Fruit fly (Drosophila melanogaster) whole organism, embryonic: Measurements from ENCODE around the gene CG14598.

ENCODE experiments used
- Asciz ChIP-seq: fragments of 200-800 bp; sonication (Bioruptor generic); optimal IDR thresholded peaks from 2 replicates; lab custom pipeline; 2017; ENCODE audit warnings: missing biosample characterization, mild to moderate bottlenecking, missing genetic modification characterization, missing genetic modification reagents
- CG10147 ChIP-seq: fragments of 200-800 bp; sonication (Bioruptor generic); optimal IDR thresholded peaks from 2 replicates; lab custom pipeline; 2019; ENCODE audit warnings: missing biosample characterization, mild to moderate bottlenecking, missing genetic modification characterization, moderate library complexity
- CG1024 ChIP-seq: fragments of 200-800 bp; sonication (Bioruptor generic); IDR thresholded peaks from 2 replicates; pipeline ENCODE4 v1.3.6; 2022; ENCODE audit warnings: missing biosample characterization, missing genetic modification characterization
- CG10431 ChIP-seq: fragments of 200-800 bp; sonication (Bioruptor generic); optimal IDR thresholded peaks from 3 replicates; lab custom pipeline; 2018; ENCODE audit warnings: missing biosample characterization, mild to moderate bottlenecking, missing genetic modification characterization
- CG10543 ChIP-seq: fragments of 200-800 bp; sonication (Bioruptor generic); optimal IDR thresholded peaks from 3 replicates; lab custom pipeline; 2017; ENCODE audit warnings: missing biosample characterization, mild to moderate bottlenecking, missing genetic modification characterization, moderate library complexity
- CG10959 ChIP-seq: fragments of 200-800 bp; sonication (Bioruptor generic); IDR thresholded peaks from 2 replicates; pipeline ENCODE4 v1.3.6; 2022; ENCODE audit warnings: missing biosample characterization, missing genetic modification characterization
- CG11085 ChIP-seq: fragments of 200-800 bp; sonication (Bioruptor generic); IDR thresholded peaks from 2 replicates; pipeline ENCODE4 v1.3.6; 2022; ENCODE audit warnings: missing biosample characterization, missing genetic modification characterization
- CG12942 ChIP-seq: fragments of 200-800 bp; sonication (Bioruptor generic); optimal IDR thresholded peaks from 3 replicates; lab custom pipeline; 2016; ENCODE audit warnings: missing biosample characterization, missing genetic modification characterization
- CG13624 ChIP-seq: fragments of 200-800 bp; sonication (Bioruptor generic); optimal IDR thresholded peaks from 2 replicates; lab custom pipeline; 2016; ENCODE audit warnings: missing biosample characterization, missing genetic modification characterization
- CG14014 ChIP-seq: fragments of 200-800 bp; sonication (Bioruptor generic); IDR thresholded peaks from 2 replicates; pipeline ENCODE4 v1.3.6; 2022; ENCODE audit warnings: missing biosample characterization, missing genetic modification characterization
- CG1529 ChIP-seq: fragments of 200-800 bp; sonication (Bioruptor generic); optimal IDR thresholded peaks from 3 replicates; lab custom pipeline; 2018; ENCODE audit warnings: missing biosample characterization, missing genetic modification characterization
- CG17328 ChIP-seq: fragments of 200-800 bp; sonication (Bioruptor generic); IDR thresholded peaks from 2 replicates; pipeline ENCODE4 v1.3.6; 2022; ENCODE audit warnings: missing biosample characterization, missing genetic modification characterization
- CG2116 ChIP-seq: fragments of 200-800 bp; sonication (Bioruptor generic); optimal IDR thresholded peaks from 3 replicates; lab custom pipeline; 2018; ENCODE audit warnings: missing biosample characterization, mild to moderate bottlenecking, missing genetic modification characterization
- CG4424 ChIP-seq: fragments of 200-800 bp; sonication (Bioruptor generic); optimal IDR thresholded peaks from 3 replicates; lab custom pipeline; 2016; ENCODE audit warnings: missing biosample characterization, missing genetic modification characterization
- CG4617 ChIP-seq: fragments of 200-800 bp; sonication (Bioruptor generic); optimal IDR thresholded peaks from 3 replicates; lab custom pipeline; 2016; ENCODE audit warnings: missing biosample characterization, missing genetic modification characterization, borderline replicate concordance
- CG4854 ChIP-seq: fragments of 200-800 bp; sonication (Bioruptor generic); optimal IDR thresholded peaks from 2 replicates; lab custom pipeline; 2016; ENCODE audit warnings: missing biosample characterization, missing genetic modification characterization, inconsistent platforms
- CG7745 ChIP-seq: fragments of 200-800 bp; sonication (Bioruptor generic); optimal IDR thresholded peaks from 2 replicates; lab custom pipeline; 2018; ENCODE audit warnings: missing biosample characterization, mild to moderate bottlenecking, missing genetic modification characterization, moderate library complexity
- CG8089 ChIP-seq: fragments of 200-800 bp; sonication (Bioruptor generic); optimal IDR thresholded peaks from 3 replicates; lab custom pipeline; 2016; ENCODE audit warnings: missing biosample characterization, missing genetic modification characterization
- CG9609 ChIP-seq: fragments of 200-800 bp; sonication (Bioruptor generic); optimal IDR thresholded peaks from 3 replicates; lab custom pipeline; 2016; ENCODE audit warnings: missing biosample characterization, missing genetic modification characterization
- CHES-1-like ChIP-seq: fragments of 200-800 bp; sonication (Bioruptor generic); optimal IDR thresholded peaks from 2 replicates; lab custom pipeline; 2016; ENCODE audit warnings: missing biosample characterization, missing genetic modification characterization
- Camta ChIP-seq: fragments of 200-800 bp; sonication (Bioruptor generic); optimal IDR thresholded peaks from 2 replicates; lab custom pipeline; 2016; ENCODE audit warnings: missing biosample characterization, missing genetic modification characterization
- Dbx ChIP-seq: fragments of 200-800 bp; sonication (Bioruptor generic); IDR thresholded peaks from 3 replicates; pipeline ENCODE4 v1.3.6; 2022; ENCODE audit warnings: missing biosample characterization, missing genetic modification characterization
- Hand ChIP-seq: fragments of 200-800 bp; sonication (Bioruptor generic); optimal IDR thresholded peaks from 2 replicates; lab custom pipeline; 2017; ENCODE audit warnings: mild to moderate bottlenecking, missing biosample characterization, missing genetic modification reagents, missing genetic modification characterization
- Hsf ChIP-seq: fragments of 200-800 bp; sonication (Bioruptor generic); optimal IDR thresholded peaks from 3 replicates; lab custom pipeline; 2016; ENCODE audit warnings: missing biosample characterization, missing genetic modification characterization
- Mad ChIP-seq: fragments of 200-800 bp; sonication (Bioruptor generic); optimal IDR thresholded peaks from 2 replicates; lab custom pipeline; 2016; ENCODE audit warnings: missing biosample characterization, missing genetic modification characterization
- Mes4 ChIP-seq: fragments of 200-800 bp; sonication (Bioruptor generic); optimal IDR thresholded peaks from 2 replicates; lab custom pipeline; 2016; ENCODE audit warnings: missing biosample characterization, missing genetic modification characterization
- TFAM ChIP-seq: fragments of 200-800 bp; sonication (Bioruptor generic); optimal IDR thresholded peaks from 2 replicates; lab custom pipeline; 2017; ENCODE audit warnings: missing biosample characterization, missing genetic modification characterization, inconsistent platforms
- corto ChIP-seq: fragments of 200-800 bp; sonication (Bioruptor generic); optimal IDR thresholded peaks from 2 replicates; lab custom pipeline; 2016; ENCODE audit warnings: missing biosample characterization, mild to moderate bottlenecking, missing genetic modification characterization, moderate library complexity
- da ChIP-seq: fragments of 200-800 bp; sonication (Bioruptor generic); optimal IDR thresholded peaks from 2 replicates; lab custom pipeline; 2016; ENCODE audit warnings: missing biosample characterization, missing genetic modification characterization
- eyg ChIP-seq: fragments of 200-800 bp; sonication (Bioruptor generic); optimal IDR thresholded peaks from 3 replicates; lab custom pipeline; 2016; ENCODE audit warnings: missing biosample characterization, missing genetic modification characterization
- fd102C ChIP-seq: fragments of 200-800 bp; sonication (Bioruptor generic); optimal IDR thresholded peaks from 2 replicates; lab custom pipeline; 2018; ENCODE audit warnings: missing biosample characterization, mild to moderate bottlenecking, missing genetic modification characterization, moderate library complexity
- fd3F ChIP-seq: fragments of 200-800 bp; sonication (Bioruptor generic); optimal IDR thresholded peaks from 2 replicates; lab custom pipeline; 2018; ENCODE audit warnings: missing biosample characterization, mild to moderate bottlenecking, missing genetic modification characterization, moderate library complexity
- gem ChIP-seq: fragments of 200-800 bp; sonication (Bioruptor generic); optimal IDR thresholded peaks from 2 replicates; lab custom pipeline; 2019; ENCODE audit warnings: missing biosample characterization, mild to moderate bottlenecking, missing genetic modification characterization, moderate library complexity
- gfzf ChIP-seq: fragments of 200-800 bp; sonication (Bioruptor generic); optimal IDR thresholded peaks from 2 replicates; lab custom pipeline; 2016; ENCODE audit warnings: missing biosample characterization, mild to moderate bottlenecking, missing genetic modification characterization, moderate library complexity
- hkb ChIP-seq, 2 experiments: fragments of 200-800 bp in 1 of 2; fragments of >200 bp in 1 of 2; sonication (Bioruptor generic) in 1 of 2; IDR thresholded peaks in 1 of 2; optimal IDR thresholded peaks in 1 of 2; 2 replicates each; pipeline versions ENCODE4 v1.3.6 to Lab custom; 2017 to 2022; ENCODE audit warnings: missing biosample characterization in 1 of 2, missing genetic modification characterization in 1 of 2
- hth ChIP-seq: fragments of >200 bp; optimal IDR thresholded peaks from 2 replicates; lab custom pipeline; 2017; ENCODE audit warnings: inconsistent platforms
- knrl ChIP-seq: fragments of 200-800 bp; sonication (Bioruptor generic); IDR thresholded peaks from 3 replicates; pipeline ENCODE4 v1.3.6; 2022; ENCODE audit warnings: missing biosample characterization, missing genetic modification characterization; ENCODE audit not compliant: partially characterized antibody
- lmd ChIP-seq: fragments of 200-800 bp; sonication (Bioruptor generic); IDR thresholded peaks from 2 replicates; pipeline ENCODE4 v1.3.6; 2022; ENCODE audit warnings: missing biosample characterization, missing genetic modification characterization
- luna ChIP-seq: fragments of 200-800 bp; sonication (Bioruptor generic); optimal IDR thresholded peaks from 2 replicates; lab custom pipeline; 2016; ENCODE audit warnings: missing biosample characterization, missing genetic modification characterization
- nom ChIP-seq: fragments of 200-800 bp; sonication (Bioruptor generic); optimal IDR thresholded peaks from 2 replicates; lab custom pipeline; 2017; ENCODE audit warnings: missing biosample characterization, missing genetic modification characterization, mild to moderate bottlenecking, moderate library complexity, missing genetic modification reagents
- peb ChIP-seq: fragments of 200-800 bp; sonication (Bioruptor generic); IDR thresholded peaks from 2 replicates; pipeline ENCODE4 v1.3.6; 2022; ENCODE audit warnings: missing biosample characterization, missing genetic modification characterization
- pfk ChIP-seq: fragments of 200-800 bp; sonication (Bioruptor generic); optimal IDR thresholded peaks from 2 replicates; lab custom pipeline; 2018; ENCODE audit warnings: missing biosample characterization, mild to moderate bottlenecking, missing genetic modification characterization, moderate library complexity
- pnt ChIP-seq: fragments of 200-800 bp; sonication (Bioruptor generic); optimal IDR thresholded peaks from 3 replicates; lab custom pipeline; 2016; ENCODE audit warnings: missing biosample characterization, missing genetic modification characterization
- ranshi ChIP-seq: fragments of 200-800 bp; sonication (Bioruptor generic); IDR thresholded peaks from 2 replicates; pipeline ENCODE4 v1.3.6; 2022; ENCODE audit warnings: missing biosample characterization, missing genetic modification characterization
- ro ChIP-seq: fragments of 200-800 bp; sonication (Bioruptor generic); IDR thresholded peaks from 2 replicates; pipeline ENCODE4 v1.3.6; 2022; ENCODE audit warnings: missing biosample characterization, missing genetic modification characterization
- row ChIP-seq: fragments of 200-800 bp; sonication (Bioruptor generic); IDR thresholded peaks from 3 replicates; pipeline ENCODE4 v1.3.6; 2022; ENCODE audit warnings: missing biosample characterization, missing genetic modification characterization
- tup ChIP-seq: fragments of 200-800 bp; sonication (Bioruptor generic); optimal IDR thresholded peaks from 2 replicates; lab custom pipeline; 2016; ENCODE audit warnings: missing biosample characterization, mild to moderate bottlenecking, missing genetic modification characterization, moderate library complexity
- vfl ChIP-seq: fragments of 200-800 bp; sonication (Bioruptor generic); optimal IDR thresholded peaks from 2 replicates; lab custom pipeline; 2016; ENCODE audit warnings: missing biosample characterization, missing genetic modification characterization
- wdn ChIP-seq: fragments of 200-800 bp; sonication (Bioruptor generic); IDR thresholded peaks from 2 replicates; pipeline ENCODE4 v1.3.6; 2022; ENCODE audit warnings: missing biosample characterization, missing genetic modification characterization
- wek ChIP-seq: fragments of 200-800 bp; sonication (Bioruptor generic); optimal IDR thresholded peaks from 3 replicates; lab custom pipeline; 2018; ENCODE audit warnings: missing biosample characterization, mild to moderate bottlenecking, missing genetic modification characterization, moderate library complexity

CG14598 gene

DNA sequence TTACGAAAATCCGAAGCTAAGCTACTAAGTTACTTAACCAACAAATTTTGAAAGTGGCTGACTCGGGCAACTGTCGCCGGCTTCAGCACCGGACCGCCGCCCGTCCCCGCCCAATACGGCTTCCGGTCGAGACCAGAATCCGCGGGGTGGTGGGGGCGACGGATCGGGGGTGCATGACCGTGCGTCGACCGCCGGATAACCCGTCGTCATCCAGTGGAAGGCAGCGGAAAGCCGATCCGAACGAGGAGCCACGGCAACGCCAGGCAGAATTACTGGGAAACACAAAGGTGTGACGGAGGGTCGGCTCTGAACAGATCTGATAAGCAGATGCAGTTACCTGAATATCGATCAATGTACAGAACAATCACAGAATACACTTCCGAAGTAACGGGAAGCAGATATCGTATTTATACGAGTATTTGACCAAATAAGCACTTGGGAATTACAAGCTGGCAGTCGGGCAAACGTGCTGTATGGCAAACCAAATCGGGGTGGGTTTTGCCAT is 35.1 kb downstream of the CG14598 start (continued):
- peak; percentile 49 for TF ChIP-seq fd102C (GFP tag; lab: Kevin White, UChicago)
- peak; percentile 33; the same call in 1 of the 2 replicates for TF ChIP-seq ranshi (GFP tag; lab: Robert Waterston, UW)
- TF ChIP-seq pfk (GFP tag; lab: Kevin White, UChicago), result peak; percentile 82
- TF ChIP-seq eyg, result peak; percentile 33
- TF ChIP-seq CHES-1-like (GFP tag; lab: Kevin White, UChicago), result peak; percentile 52
- peak; percentile 46 for TF ChIP-seq CG8089 (GFP tag; lab: Kevin White, UChicago)
- TF ChIP-seq TFAM, result peak; percentile 2
- no peak for TF ChIP-seq fd3F (GFP tag; lab: Kevin White, UChicago)
- TF ChIP-seq Dbx (GFP tag; lab: Robert Waterston, UW), result peak; percentile 67; the same call in 2 of the 3 replicates
- peak; percentile 46 for TF ChIP-seq da (GFP tag; lab: Kevin White, UChicago)
- peak; percentile 100 for TF ChIP-seq CG10543 (GFP tag; lab: Kevin White, UChicago)
- peak; percentile 26 for TF ChIP-seq CG7745
- TF ChIP-seq hth (lab: Kevin White, UChicago), result no peak
- TF ChIP-seq CG10959 (GFP tag; lab: Robert Waterston, UW), result 0 out of 2 replicates have a peak, but pooled peaks have one; percentile 48
- TF ChIP-seq vfl (GFP tag; lab: Kevin White, UChicago), result peak; percentile 18
- peak; percentile 92 for TF ChIP-seq knrl (GFP tag; lab: Robert Waterston, UW)
- TF ChIP-seq Hand, result peak; percentile 68
- TF ChIP-seq CG9609 (GFP tag; lab: Kevin White, UChicago), result peak; percentile 41
- peak; percentile 38 for TF ChIP-seq Camta (GFP tag; lab: Kevin White, UChicago)
- TF ChIP-seq Mad (GFP tag; lab: Kevin White, UChicago), result peak; percentile 26
- TF ChIP-seq wek, result peak; percentile 86
- no peak for TF ChIP-seq gfzf (GFP tag; lab: Kevin White, UChicago)
- TF ChIP-seq row, result peak; percentile 58; the same call in 1 of the 3 replicates
- peak; percentile 29 for TF ChIP-seq Hsf
- TF ChIP-seq CG10147, result peak; percentile 25
- TF ChIP-seq CG1024 (GFP tag; lab: Robert Waterston, UW), result peak; percentile 62; the same call in 1 of the 2 replicates
- no peak for TF ChIP-seq hkb (optimal IDR thresholded peaks at IDR 0.05; lab: Kevin White, UChicago)
- peak; percentile 79 for TF ChIP-seq hkb (GFP tag; IDR thresholded peaks at IDR 0.05; lab: Robert Waterston, UW)
- TF ChIP-seq Asciz, result peak; percentile 11
- TF ChIP-seq CG12942 (GFP tag; lab: Kevin White, UChicago), result no peak
- peak; percentile 40 for TF ChIP-seq CG13624
- no peak for TF ChIP-seq gem (tag; lab: Kevin White, UChicago)
- peak; percentile 53; the same call in 1 of the 2 replicates for TF ChIP-seq wdn
- TF ChIP-seq CG1529 (GFP tag; lab: Kevin White, UChicago), result peak; percentile 54
- TF ChIP-seq CG4617 (GFP tag; lab: Kevin White, UChicago), result no peak
- TF ChIP-seq CG10431 (GFP tag; lab: Kevin White, UChicago), result peak; percentile 85
- no peak for TF ChIP-seq lmd (GFP tag; lab: Robert Waterston, UW)
- peak; percentile 91 for TF ChIP-seq nom (GFP tag; lab: Kevin White, UChicago)
- TF ChIP-seq CG2116 (GFP tag; lab: Kevin White, UChicago), result no peak
- TF ChIP-seq CG4854 (GFP tag; lab: Kevin White, UChicago), result no peak
- TF ChIP-seq luna (GFP tag; lab: Kevin White, UChicago), result no peak
- TF ChIP-seq tup (GFP tag; lab: Kevin White, UChicago), result no peak
- TF ChIP-seq CG17328 (GFP tag; lab: Robert Waterston, UW), result peak; percentile 67
- TF ChIP-seq peb (GFP tag; lab: Robert Waterston, UW), result no peak; the same call in 1 of the 2 replicates
- TF ChIP-seq pnt (GFP tag; lab: Kevin White, UChicago), result peak; percentile 45
- TF ChIP-seq Mes4 (GFP tag; lab: Kevin White, UChicago), result peak; percentile 60
- 0 out of 2 replicates have a peak, but pooled peaks have one; percentile 42 for TF ChIP-seq ro
- no peak for TF ChIP-seq corto
- TF ChIP-seq CG4424 (GFP tag; lab: Kevin White, UChicago), result peak; percentile 16
- TF ChIP-seq CG11085, result peak; percentile 45; the same call in 1 of the 2 replicates
- peak; percentile 67 for TF ChIP-seq CG14014 (GFP tag; lab: Robert Waterston, UW)
